Fruit fly (Drosophila melanogaster) S2 (cell line): ENCODE measurements around the gene lush.

Source experiments
- CG8478 ChIP-seq: fragments of >200 bp; optimal IDR thresholded peaks from 2 replicates; lab custom pipeline; 2018
- CTCF ChIP-seq, 2 experiments: fragments of >200 bp; optimal IDR thresholded peaks; 2 replicates each; lab custom pipeline; 2018

DNA sequence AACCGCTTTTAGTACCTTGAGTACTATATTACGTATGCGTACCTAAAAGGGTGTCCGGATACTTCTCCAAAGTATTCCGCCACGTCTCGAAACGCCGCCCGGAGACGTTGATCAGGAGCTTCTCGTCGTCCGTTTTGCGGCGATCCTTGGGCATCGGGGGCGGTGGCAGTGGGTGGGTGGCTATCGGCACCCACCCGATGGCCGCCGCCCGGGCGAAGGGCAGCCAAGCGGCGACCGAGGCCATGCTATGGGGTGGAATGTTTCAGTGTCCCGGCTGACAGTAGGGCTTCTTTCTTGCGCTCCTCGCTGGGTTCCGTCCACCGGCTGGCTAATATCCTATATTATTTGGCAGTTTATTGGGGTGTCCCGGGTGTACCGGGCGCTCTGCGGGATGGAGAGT, 31.4 kb downstream of the lush start:
- TF ChIP-seq CTCF (optimal IDR thresholded peaks at IDR 0.05; lab: Kevin White, UChicago) (no peak), CG8478 (lab: Kevin White, UChicago) (no peak)
